Comparison of ENCODE assay signal across 1 fruit fly cellular context in the genomic region with DNA sequence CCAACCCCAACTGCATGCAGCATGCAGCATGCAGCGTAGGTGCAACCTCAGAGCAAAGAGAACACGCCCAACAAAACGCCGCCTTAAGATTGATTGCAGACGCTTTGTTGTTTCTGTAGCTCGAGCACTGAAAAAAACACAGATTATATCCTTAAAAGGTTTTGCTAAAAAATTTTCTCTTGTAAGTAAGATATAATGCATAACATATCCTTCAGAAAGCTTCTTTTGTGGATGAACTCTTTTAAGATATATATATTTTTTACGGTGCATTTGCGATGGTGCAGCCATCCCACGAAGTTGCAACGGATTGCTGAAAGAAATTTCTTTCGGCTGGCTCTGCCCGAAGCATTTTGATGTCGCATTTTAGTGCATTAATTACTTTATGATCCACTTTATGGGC.
TF ChIP-seq lines count a peak whose summit lies in the region.

No protein-coding gene starts in this region.

TF ChIP-seq in whole organism, embryonic, 481 proteins besides CTCF, POLR2A, EP300 and RAD21 (continued from another document):
- no peak for TF ChIP-seq D19B (GFP tag; optimal IDR thresholded peaks at IDR 0.05; lab: Kevin White, UChicago)
- TF ChIP-seq CG17829 (tag; optimal IDR thresholded peaks at IDR 0.05; lab: Kevin White, UChicago): no peak
- 0 out of 2 replicates have a peak, but pooled peaks have one; percentile 24 for TF ChIP-seq ara (GFP tag; IDR thresholded peaks at IDR 0.05; lab: Robert Waterston, UW)
- no peak for TF ChIP-seq CG18599 (GFP tag; optimal IDR thresholded peaks at IDR 0.05; lab: Kevin White, UChicago)
- TF ChIP-seq bsh (GFP tag; optimal IDR thresholded peaks at IDR 0.05; lab: Kevin White, UChicago): peak in 1 of 2 experiments; percentile 46
- peak; percentile 46; the same call in 1 of the 2 replicates for TF ChIP-seq CG4404 (GFP tag; IDR thresholded peaks at IDR 0.05; lab: Robert Waterston, UW)
- no peak for TF ChIP-seq danr (GFP tag; IDR thresholded peaks at IDR 0.05; lab: Robert Waterston, UW)
- no peak for TF ChIP-seq gfzf (GFP tag; optimal IDR thresholded peaks at IDR 0.05; lab: Kevin White, UChicago)
- no peak for TF ChIP-seq Nf-YA (GFP tag; IDR thresholded peaks at IDR 0.05; lab: Robert Waterston, UW)
- no peak for TF ChIP-seq CG33213 (GFP tag; optimal IDR thresholded peaks at IDR 0.05; lab: Kevin White, UChicago)
- TF ChIP-seq Vsx1 (GFP tag; optimal IDR thresholded peaks at IDR 0.05; lab: Kevin White, UChicago): no peak
- no peak for TF ChIP-seq lola (GFP tag; optimal IDR thresholded peaks at IDR 0.05; lab: Kevin White, UChicago)
- TF ChIP-seq gsb-n (tag; optimal IDR thresholded peaks at IDR 0.05; lab: Kevin White, UChicago): no peak
- peak; percentile 4 for TF ChIP-seq Sox102F (GFP tag; optimal IDR thresholded peaks at IDR 0.05; lab: Kevin White, UChicago)
- peak; percentile 60 for TF ChIP-seq sens (GFP tag; lab: Kevin White, UChicago)
- TF ChIP-seq sug (tag; optimal IDR thresholded peaks at IDR 0.05; lab: Kevin White, UChicago): no peak
- no peak for TF ChIP-seq ab (GFP tag; optimal IDR thresholded peaks at IDR 0.05; lab: Kevin White, UChicago)
- no peak for TF ChIP-seq org-1 (GFP tag; optimal IDR thresholded peaks at IDR 0.05; lab: Kevin White, UChicago)
- TF ChIP-seq CG2120 (GFP tag; optimal IDR thresholded peaks at IDR 0.05; lab: Kevin White, UChicago): no peak
- TF ChIP-seq Ravus (GFP tag; IDR thresholded peaks at IDR 0.05; lab: Robert Waterston, UW): no peak
- TF ChIP-seq CG12299 (tag; optimal IDR thresholded peaks at IDR 0.05; lab: Kevin White, UChicago): no peak
- no peak for TF ChIP-seq rib (GFP tag; IDR thresholded peaks at IDR 0.05; lab: Robert Waterston, UW)
- no peak for TF ChIP-seq luna (GFP tag; optimal IDR thresholded peaks at IDR 0.05; lab: Kevin White, UChicago)
- TF ChIP-seq prd (optimal IDR thresholded peaks at IDR 0.05; lab: Kevin White, UChicago): no peak
- TF ChIP-seq prd (GFP tag; IDR thresholded peaks at IDR 0.05; lab: Robert Waterston, UW): peak; percentile 67
- no peak for TF ChIP-seq Atf3 (GFP tag; optimal IDR thresholded peaks at IDR 0.05; lab: Kevin White, UChicago)
- no peak for TF ChIP-seq CG31388 (GFP tag; optimal IDR thresholded peaks at IDR 0.05; lab: Kevin White, UChicago)
- no peak for TF ChIP-seq CG16815 (GFP tag; optimal IDR thresholded peaks at IDR 0.05; lab: Kevin White, UChicago)
- TF ChIP-seq CG10543 (GFP tag; optimal IDR thresholded peaks at IDR 0.05; lab: Kevin White, UChicago): no peak
- no peak for TF ChIP-seq Optix (GFP tag; IDR thresholded peaks at IDR 0.05; lab: Robert Waterston, UW)
- TF ChIP-seq Rfx (GFP tag; IDR thresholded peaks at IDR 0.05; lab: Robert Waterston, UW): no peak
- no peak for TF ChIP-seq ap (GFP tag; IDR thresholded peaks at IDR 0.05; lab: Robert Waterston, UW)
- no peak for TF ChIP-seq wdn (GFP tag; IDR thresholded peaks at IDR 0.05; lab: Robert Waterston, UW)
- TF ChIP-seq CG15073 (GFP tag; optimal IDR thresholded peaks at IDR 0.05; lab: Kevin White, UChicago): no peak
- no peak for TF ChIP-seq esg (GFP tag; conservative IDR thresholded peaks at IDR 0.05; lab: Robert Waterston, UW)
- TF ChIP-seq NC2β (GFP tag; optimal IDR thresholded peaks at IDR 0.05; lab: Kevin White, UChicago): no peak
- TF ChIP-seq CG7963 (GFP tag; IDR thresholded peaks at IDR 0.05; lab: Robert Waterston, UW; ENCODE audit: partially characterized antibody): no peak
- no peak for TF ChIP-seq dysf (GFP tag; IDR thresholded peaks at IDR 0.05; lab: Robert Waterston, UW)
- TF ChIP-seq Neu2 (GFP tag; optimal IDR thresholded peaks at IDR 0.05; lab: Kevin White, UChicago; ENCODE audit: borderline replicate concordance): no peak
